Fruit fly (Drosophila melanogaster): ENCODE measurements around the gene Fum2.
A peak's percentile ranks its signal among the peaks of the same experiment; 100 is the strongest.

Fum2 gene

dm6 chrX:6710258-6710657 lies 28.7 kb downstream of the Fum2 start:
- TF ChIP-seq tup (GFP tag; optimal IDR thresholded peaks at IDR 0.05) (no peak), CG43689 (GFP tag; IDR thresholded peaks at IDR 0.05) (no peak), onecut (GFP tag; IDR thresholded peaks at IDR 0.05) (peak; percentile 63), Pdp1 (GFP tag; optimal IDR thresholded peaks at IDR 0.05) (peak in 1 of 2 experiments; percentile 34), CG9609 (GFP tag; optimal IDR thresholded peaks at IDR 0.05) (no peak), cad (GFP tag; optimal IDR thresholded peaks at IDR 0.05) (no peak), CG12769 (tag; optimal IDR thresholded peaks at IDR 0.05) (no peak)

dm6 chrX:6710665-6711064 lies 29.1 kb downstream of the Fum2 start:
- no peak for TF ChIP-seq CG14860 (GFP tag; IDR thresholded peaks at IDR 0.05; ENCODE audit: partially characterized antibody)
- no peak for TF ChIP-seq Myb (GFP tag; optimal IDR thresholded peaks at IDR 0.05)
- TF ChIP-seq CG3838 (GFP tag; optimal IDR thresholded peaks at IDR 0.05) = no peak
- no peak for TF ChIP-seq E2f2 (GFP tag; IDR thresholded peaks at IDR 0.05)
- TF ChIP-seq CG15073 (GFP tag; optimal IDR thresholded peaks at IDR 0.05) = no peak
- peak; percentile 31 for TF ChIP-seq cg (GFP tag; optimal IDR thresholded peaks at IDR 0.05)
- no peak for TF ChIP-seq H15 (GFP tag; IDR thresholded peaks at IDR 0.05)
- no peak for TF ChIP-seq Ada2b (GFP tag; IDR thresholded peaks at IDR 0.05)
- TF ChIP-seq CG42726 (GFP tag; IDR thresholded peaks at IDR 0.05; ENCODE audit: partially characterized antibody) = no peak
- TF ChIP-seq Hey (tag; optimal IDR thresholded peaks at IDR 0.05) = no peak
- no peak for TF ChIP-seq Sox100B (GFP tag; optimal IDR thresholded peaks at IDR 0.05)
- no peak for TF ChIP-seq cad (GFP tag; optimal IDR thresholded peaks at IDR 0.05)
- TF ChIP-seq zen2 (GFP tag; IDR thresholded peaks at IDR 0.05; ENCODE audit: partially characterized antibody) = no peak
- no peak for TF ChIP-seq caup (GFP tag; optimal IDR thresholded peaks at IDR 0.05; ENCODE audit: severe bottlenecking)
- TF ChIP-seq odd (GFP tag; optimal IDR thresholded peaks at IDR 0.05) = no peak
- no peak for TF ChIP-seq Mad (GFP tag; optimal IDR thresholded peaks at IDR 0.05)
- no peak for TF ChIP-seq D19A (tag; optimal IDR thresholded peaks at IDR 0.05)
- TF ChIP-seq CG10274 (GFP tag; optimal IDR thresholded peaks at IDR 0.05) = no peak
- no peak for TF ChIP-seq CG18619 (GFP tag; optimal IDR thresholded peaks at IDR 0.05)
- peak; percentile 40; the same call in 1 of the 3 replicates for TF ChIP-seq otp (GFP tag; IDR thresholded peaks at IDR 0.05)
- TF ChIP-seq knrl (GFP tag; IDR thresholded peaks at IDR 0.05; ENCODE audit: partially characterized antibody) = no peak
- no peak for TF ChIP-seq Neu2 (GFP tag; optimal IDR thresholded peaks at IDR 0.05; ENCODE audit: borderline replicate concordance)
- no peak for TF ChIP-seq CG17361 (GFP tag; IDR thresholded peaks at IDR 0.05)
- no peak for TF ChIP-seq CG8089 (GFP tag; optimal IDR thresholded peaks at IDR 0.05)
- TF ChIP-seq CG12769 (tag; optimal IDR thresholded peaks at IDR 0.05) = peak; percentile 25
- no peak for TF ChIP-seq CG2116 (GFP tag; optimal IDR thresholded peaks at IDR 0.05)
- TF ChIP-seq E2f1 (GFP tag; IDR thresholded peaks at IDR 0.05) = no peak
- TF ChIP-seq psq (GFP tag; optimal IDR thresholded peaks at IDR 0.05) = no peak
- no peak for TF ChIP-seq CG2875 (GFP tag; optimal IDR thresholded peaks at IDR 0.05)
- no peak for TF ChIP-seq CG7963 (GFP tag; IDR thresholded peaks at IDR 0.05; ENCODE audit: partially characterized antibody)
- TF ChIP-seq eve (GFP tag; optimal IDR thresholded peaks at IDR 0.05) = no peak
- TF ChIP-seq crol (GFP tag; IDR thresholded peaks at IDR 0.05) = no peak
- no peak for TF ChIP-seq CG8388 (GFP tag; optimal IDR thresholded peaks at IDR 0.05)
- TF ChIP-seq CG5180 (GFP tag; optimal IDR thresholded peaks at IDR 0.05) = no peak
- TF ChIP-seq Atf-2 (GFP tag; optimal IDR thresholded peaks at IDR 0.05) = no peak
- peak; percentile 54 for TF ChIP-seq sens (GFP tag)
- no peak for TF ChIP-seq cas (GFP tag; IDR thresholded peaks at IDR 0.05)
- no peak for TF ChIP-seq Rx (GFP tag; IDR thresholded peaks at IDR 0.05)
- TF ChIP-seq CG9817 (tag; optimal IDR thresholded peaks at IDR 0.05) = no peak
- TF ChIP-seq tio (GFP tag; optimal IDR thresholded peaks at IDR 0.05) = no peak
- TF ChIP-seq dati (GFP tag; IDR thresholded peaks at IDR 0.05) = no peak
- TF ChIP-seq CG10979 (tag; optimal IDR thresholded peaks at IDR 0.05) = no peak
- TF ChIP-seq CG6272 (GFP tag; IDR thresholded peaks at IDR 0.05) = no peak
- no peak for TF ChIP-seq dmrt99B (tag; optimal IDR thresholded peaks at IDR 0.05)
- TF ChIP-seq wek (GFP tag; optimal IDR thresholded peaks at IDR 0.05) = no peak
